Fruit fly (Drosophila melanogaster): ENCODE data around the gene CG14712.

Gene CG14712

dm6 chr3R:11595523-11595922 is 33.0 kb upstream of the CG14712 start (continued):
- TF ChIP-seq twi (tag; optimal IDR thresholded peaks at IDR 0.05) (no peak), CG10147 (GFP tag; optimal IDR thresholded peaks at IDR 0.05) (no peak), MESR4 (GFP tag; optimal IDR thresholded peaks at IDR 0.05) (no peak), CG15479 (GFP tag; optimal IDR thresholded peaks at IDR 0.05) (no peak), Optix (GFP tag; IDR thresholded peaks at IDR 0.05) (no peak), shn (GFP tag; optimal IDR thresholded peaks at IDR 0.05) (no peak), Rfx (GFP tag; IDR thresholded peaks at IDR 0.05) (0 out of 2 replicates have a peak, but pooled peaks have one; percentile 8), CG32532 (GFP tag; IDR thresholded peaks at IDR 0.05) (no peak), phol (tag; optimal IDR thresholded peaks at IDR 0.05) (peak; percentile 14), CG31224 (GFP tag; IDR thresholded peaks at IDR 0.05) (no peak), CG14050 (GFP tag; IDR thresholded peaks at IDR 0.05) (no peak), CG4707 (GFP tag; optimal IDR thresholded peaks at IDR 0.05) (no peak), CG13424 (tag; optimal IDR thresholded peaks at IDR 0.05) (peak; percentile 17), CG2116 (GFP tag; optimal IDR thresholded peaks at IDR 0.05) (no peak), lab (GFP tag; optimal IDR thresholded peaks at IDR 0.05) (no peak), dysf (GFP tag; IDR thresholded peaks at IDR 0.05) (peak; percentile 42; the same call in 1 of the 3 replicates), Dip3 (GFP tag; optimal IDR thresholded peaks at IDR 0.05) (no peak), ci (GFP tag; IDR thresholded peaks at IDR 0.05) (peak; percentile 62; the same call in 1 of the 3 replicates), Med (GFP tag) (peak; percentile 57), sna (GFP tag; IDR thresholded peaks at IDR 0.05; ENCODE audit: partially characterized antibody) (no peak), CG2120 (GFP tag; optimal IDR thresholded peaks at IDR 0.05) (no peak), Dref (GFP tag; IDR thresholded peaks at IDR 0.05) (no peak), CG12236 (GFP tag; optimal IDR thresholded peaks at IDR 0.05) (no peak), CG4730 (GFP tag; IDR thresholded peaks at IDR 0.05) (no peak), gcm (GFP tag; optimal IDR thresholded peaks at IDR 0.05) (no peak), Neu2 (GFP tag; optimal IDR thresholded peaks at IDR 0.05; ENCODE audit: borderline replicate concordance) (no peak), Deaf1 (tag; optimal IDR thresholded peaks at IDR 0.05) (no peak), Atf-2 (GFP tag; optimal IDR thresholded peaks at IDR 0.05) (no peak)

DNA sequence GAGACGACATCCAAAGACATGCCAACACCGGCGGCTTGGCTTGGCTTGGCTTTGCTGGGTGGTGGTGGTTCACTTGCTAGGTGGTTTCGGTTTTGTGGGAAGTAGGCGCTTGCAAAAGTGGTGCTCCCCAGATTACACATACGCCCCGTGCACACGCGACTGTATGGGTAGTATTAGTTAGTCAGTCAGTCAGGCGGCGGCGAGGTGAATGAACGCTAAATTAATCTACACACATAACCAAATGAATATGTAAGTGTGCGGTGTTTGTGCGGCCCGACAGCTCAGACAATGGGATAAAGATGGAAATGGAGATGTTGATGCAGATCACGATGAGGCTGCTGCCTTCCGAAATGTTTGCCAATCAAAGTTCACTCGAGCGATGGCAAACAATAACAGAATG is 25.4 kb upstream of the CG14712 start:
- no peak for TF ChIP-seq Sry-δ (GFP tag; optimal IDR thresholded peaks at IDR 0.05)
- TF ChIP-seq hth (optimal IDR thresholded peaks at IDR 0.05) = no peak
- no peak for TF ChIP-seq CG16779 (GFP tag; IDR thresholded peaks at IDR 0.05)
- 0 out of 3 replicates have a peak, but pooled peaks have one; percentile 29 for TF ChIP-seq ci (GFP tag; IDR thresholded peaks at IDR 0.05)
- no peak for TF ChIP-seq aop (GFP tag; IDR thresholded peaks at IDR 0.05)
- TF ChIP-seq E2f1 (GFP tag; IDR thresholded peaks at IDR 0.05) = no peak
- TF ChIP-seq CG8478 (optimal IDR thresholded peaks at IDR 0.05) = no peak
- TF ChIP-seq jumu (GFP tag; optimal IDR thresholded peaks at IDR 0.05) = no peak
- TF ChIP-seq Med (GFP tag) = peak; percentile 34
- peak; percentile 54 for TF ChIP-seq vvl (GFP tag; IDR thresholded peaks at IDR 0.05)
- no peak for TF ChIP-seq CG9797 (GFP tag; optimal IDR thresholded peaks at IDR 0.05)
- TF ChIP-seq gcm (GFP tag; optimal IDR thresholded peaks at IDR 0.05) = no peak
- TF ChIP-seq Hey (tag; optimal IDR thresholded peaks at IDR 0.05) = no peak
- TF ChIP-seq CG7372 (GFP tag; IDR thresholded peaks at IDR 0.05) = peak; percentile 42; the same call in 1 of the 2 replicates
- no peak for TF ChIP-seq vnd (GFP tag; IDR thresholded peaks at IDR 0.05; ENCODE audit: partially characterized antibody)

Data from whole organism, embryonic.